Fruit fly (Drosophila melanogaster) whole organism, embryonic: ENCODE measurements around the gene spo.

Source experiments
- CG10321 ChIP-seq: fragments of 200-800 bp; sonication (Bioruptor generic); IDR thresholded peaks from 2 replicates; pipeline ENCODE4 v1.3.6; 2022; ENCODE audit warnings: missing biosample characterization, missing genetic modification characterization
- CG11398 ChIP-seq: fragments of 200-800 bp; sonication (Bioruptor generic); optimal IDR thresholded peaks from 2 replicates; lab custom pipeline; 2016; ENCODE audit warnings: missing biosample characterization, missing genetic modification characterization
- CG12659 ChIP-seq: fragments of 200-800 bp; sonication (Bioruptor generic); optimal IDR thresholded peaks from 3 replicates; lab custom pipeline; 2017; ENCODE audit warnings: mild to moderate bottlenecking, missing biosample characterization, missing genetic modification reagents, missing genetic modification characterization
- CG13287 ChIP-seq: fragments of 200-800 bp; sonication (Bioruptor generic); IDR thresholded peaks from 2 replicates; pipeline ENCODE4 v1.3.6; 2022; ENCODE audit warnings: missing biosample characterization, missing genetic modification characterization; ENCODE audit not compliant: partially characterized antibody
- CG1529 ChIP-seq: fragments of 200-800 bp; sonication (Bioruptor generic); optimal IDR thresholded peaks from 3 replicates; lab custom pipeline; 2018; ENCODE audit warnings: missing biosample characterization, missing genetic modification characterization
- CG1603 ChIP-seq: fragments of 200-800 bp; sonication (Bioruptor generic); optimal IDR thresholded peaks from 2 replicates; lab custom pipeline; 2019; ENCODE audit warnings: missing biosample characterization, mild to moderate bottlenecking, missing genetic modification characterization, moderate library complexity
- CG2889 ChIP-seq: fragments of 200-800 bp; sonication (Bioruptor generic); IDR thresholded peaks from 3 replicates; pipeline ENCODE4 v1.3.6; 2022; ENCODE audit warnings: missing biosample characterization, missing genetic modification characterization
- CG30403 ChIP-seq: fragments of 200-800 bp; sonication (Bioruptor generic); optimal IDR thresholded peaks from 3 replicates; lab custom pipeline; 2016; ENCODE audit warnings: missing biosample characterization, missing genetic modification characterization
- CG30431 ChIP-seq: fragments of 200-800 bp; sonication (Bioruptor generic); optimal IDR thresholded peaks from 2 replicates; lab custom pipeline; 2017; ENCODE audit warnings: missing biosample characterization, missing genetic modification characterization
- CG31224 ChIP-seq: fragments of 200-800 bp; sonication (Bioruptor generic); IDR thresholded peaks from 2 replicates; pipeline ENCODE4 v1.3.6; 2022; ENCODE audit warnings: missing biosample characterization, missing genetic modification characterization
- CG3407 ChIP-seq: fragments of 200-800 bp; sonication (Bioruptor generic); optimal IDR thresholded peaks from 2 replicates; lab custom pipeline; 2018; ENCODE audit warnings: missing biosample characterization, mild to moderate bottlenecking, missing genetic modification characterization
- CG6683 ChIP-seq: fragments of 200-800 bp; sonication (Bioruptor generic); optimal IDR thresholded peaks from 2 replicates; lab custom pipeline; 2017; ENCODE audit warnings: missing biosample characterization, mild to moderate bottlenecking, missing genetic modification characterization, missing genetic modification reagents
- CG7839 ChIP-seq: fragments of 200-800 bp; sonication (Bioruptor generic); optimal IDR thresholded peaks from 3 replicates; lab custom pipeline; 2018; ENCODE audit warnings: missing biosample characterization, mild to moderate bottlenecking, missing genetic modification characterization, moderate library complexity
- CG8281 ChIP-seq: fragments of 200-800 bp; sonication (Bioruptor generic); optimal IDR thresholded peaks from 2 replicates; lab custom pipeline; 2018; ENCODE audit warnings: missing biosample characterization, mild to moderate bottlenecking, missing genetic modification characterization, moderate library complexity
- CG8388 ChIP-seq: fragments of 200-800 bp; sonication (Bioruptor generic); optimal IDR thresholded peaks from 2 replicates; lab custom pipeline; 2019; ENCODE audit warnings: missing biosample characterization, mild to moderate bottlenecking, missing genetic modification characterization, moderate library complexity
- Dp ChIP-seq: fragments of 200-800 bp; sonication (Bioruptor generic); optimal IDR thresholded peaks from 2 replicates; lab custom pipeline; 2018; ENCODE audit warnings: missing biosample characterization, mild to moderate bottlenecking, missing genetic modification characterization, moderate library complexity
- Ets65A ChIP-seq: fragments of 200-800 bp; sonication (Bioruptor generic); peaks from one replicate; lab custom pipeline; 2016; ENCODE audit warnings: missing biosample characterization, missing genetic modification characterization
- Gug ChIP-seq: fragments of 200-800 bp; sonication (Bioruptor generic); IDR thresholded peaks from 4 replicates; pipeline ENCODE4 v1.3.6; 2022; ENCODE audit warnings: missing biosample characterization, missing genetic modification characterization
- HLHmδ ChIP-seq: fragments of 200-800 bp; sonication (Bioruptor generic); optimal IDR thresholded peaks from 2 replicates; lab custom pipeline; 2018; ENCODE audit warnings: missing biosample characterization, mild to moderate bottlenecking, missing genetic modification characterization, moderate library complexity
- Hand ChIP-seq: fragments of 200-800 bp; sonication (Bioruptor generic); optimal IDR thresholded peaks from 2 replicates; lab custom pipeline; 2017; ENCODE audit warnings: mild to moderate bottlenecking, missing biosample characterization, missing genetic modification reagents, missing genetic modification characterization
- Med ChIP-seq: fragments of 200-800 bp; sonication (Bioruptor generic); peaks from one replicate; lab custom pipeline; 2016; ENCODE audit warnings: missing biosample characterization, missing genetic modification characterization, mild to moderate bottlenecking, inconsistent platforms, moderate library complexity
- NC2α ChIP-seq: fragments of 200-800 bp; sonication (Bioruptor generic); optimal IDR thresholded peaks from 2 replicates; lab custom pipeline; 2016; ENCODE audit warnings: missing biosample characterization, missing genetic modification characterization
- Oaz ChIP-seq: fragments of 200-800 bp; sonication (Bioruptor generic); IDR thresholded peaks from 2 replicates; pipeline ENCODE4 v1.3.6; 2022; ENCODE audit warnings: missing biosample characterization, missing genetic modification characterization
- Stat92E ChIP-seq, 3 experiments: fragments of >200 bp in 2 of 3; fragments of 200-800 bp in 1 of 3; sonication (Bioruptor generic) in 1 of 3; optimal IDR thresholded peaks; 2 replicates each; lab custom pipeline; 2017 to 2019; ENCODE audit warnings: missing biosample characterization in 3 of 3, missing genetic modification characterization in 3 of 3, mild to moderate bottlenecking in 1 of 3, moderate library complexity in 1 of 3
- bigmax ChIP-seq: fragments of 200-800 bp; sonication (Bioruptor generic); optimal IDR thresholded peaks from 2 replicates; lab custom pipeline; 2018; ENCODE audit warnings: missing biosample characterization, mild to moderate bottlenecking, missing genetic modification characterization
- cad ChIP-seq: fragments of >200 bp; optimal IDR thresholded peaks from 2 replicates; lab custom pipeline; 2017; ENCODE audit warnings: missing biosample characterization, missing genetic modification characterization
- cg ChIP-seq: fragments of 200-800 bp; sonication (Bioruptor generic); optimal IDR thresholded peaks from 3 replicates; lab custom pipeline; 2019; ENCODE audit warnings: missing biosample characterization, mild to moderate bottlenecking, missing genetic modification characterization, moderate library complexity
- croc ChIP-seq: fragments of 200-800 bp; sonication (Bioruptor generic); conservative IDR thresholded peaks from 3 replicates; pipeline ENCODE4 v1.3.6; 2022; ENCODE audit warnings: missing biosample characterization, missing genetic modification characterization
- disco-r ChIP-seq: fragments of 200-800 bp; sonication (Bioruptor generic); optimal IDR thresholded peaks from 2 replicates; lab custom pipeline; 2016; ENCODE audit warnings: missing biosample characterization, missing genetic modification characterization
- eve ChIP-seq, 2 experiments: fragments of >200 bp; optimal IDR thresholded peaks; 2 replicates each; lab custom pipeline; 2017; ENCODE audit warnings: missing biosample characterization in 2 of 2, missing genetic modification characterization in 2 of 2
- gcm ChIP-seq: fragments of 200-800 bp; sonication (Bioruptor generic); optimal IDR thresholded peaks from 2 replicates; lab custom pipeline; 2019; ENCODE audit warnings: missing biosample characterization, mild to moderate bottlenecking, missing genetic modification characterization, moderate library complexity
- grn ChIP-seq: fragments of 200-800 bp; sonication (Bioruptor generic); optimal IDR thresholded peaks from 3 replicates; lab custom pipeline; 2017; ENCODE audit warnings: missing biosample characterization, missing genetic modification characterization
- gt ChIP-seq: fragments of 200-800 bp; sonication (Bioruptor generic); IDR thresholded peaks from 2 replicates; pipeline ENCODE4 v1.3.6; 2022; ENCODE audit warnings: missing biosample characterization, missing genetic modification characterization
- ken ChIP-seq: fragments of 200-800 bp; sonication (Bioruptor generic); IDR thresholded peaks from 3 replicates; pipeline ENCODE4 v1.3.6; 2022; ENCODE audit warnings: missing biosample characterization, missing genetic modification characterization
- knrl ChIP-seq: fragments of 200-800 bp; sonication (Bioruptor generic); IDR thresholded peaks from 3 replicates; pipeline ENCODE4 v1.3.6; 2022; ENCODE audit warnings: missing biosample characterization, missing genetic modification characterization; ENCODE audit not compliant: partially characterized antibody
- luna ChIP-seq: fragments of 200-800 bp; sonication (Bioruptor generic); optimal IDR thresholded peaks from 2 replicates; lab custom pipeline; 2016; ENCODE audit warnings: missing biosample characterization, missing genetic modification characterization
- mirr ChIP-seq: fragments of 200-800 bp; sonication (Bioruptor generic); optimal IDR thresholded peaks from 3 replicates; lab custom pipeline; 2018; ENCODE audit warnings: missing biosample characterization, mild to moderate bottlenecking, missing genetic modification characterization
- onecut ChIP-seq: fragments of 200-800 bp; sonication (Bioruptor generic); IDR thresholded peaks from 2 replicates; pipeline ENCODE4 v1.3.6; 2022; ENCODE audit warnings: missing biosample characterization, missing genetic modification characterization
- p53 ChIP-seq: fragments of 200-800 bp; sonication (Bioruptor generic); optimal IDR thresholded peaks from 2 replicates; lab custom pipeline; 2016; ENCODE audit warnings: missing biosample characterization, missing genetic modification characterization
- pb ChIP-seq: fragments of 200-800 bp; sonication (Bioruptor generic); optimal IDR thresholded peaks from 3 replicates; lab custom pipeline; 2016; ENCODE audit warnings: missing biosample characterization, missing genetic modification characterization
- peb ChIP-seq: fragments of 200-800 bp; sonication (Bioruptor generic); IDR thresholded peaks from 2 replicates; pipeline ENCODE4 v1.3.6; 2022; ENCODE audit warnings: missing biosample characterization, missing genetic modification characterization
- pita ChIP-seq: fragments of 200-800 bp; sonication (Bioruptor generic); optimal IDR thresholded peaks from 2 replicates; lab custom pipeline; 2017; ENCODE audit warnings: missing biosample characterization, mild to moderate bottlenecking, missing genetic modification characterization
- sens ChIP-seq: fragments of 200-800 bp; sonication (Bioruptor generic); peaks from one replicate; lab custom pipeline; 2016; ENCODE audit warnings: missing biosample characterization, missing genetic modification characterization
- slbo ChIP-seq: fragments of 200-800 bp; sonication (Bioruptor generic); IDR thresholded peaks from 2 replicates; pipeline ENCODE4 v1.3.6; 2022; ENCODE audit warnings: missing biosample characterization, missing genetic modification characterization
- so ChIP-seq: fragments of 200-800 bp; sonication (Bioruptor generic); IDR thresholded peaks from 3 replicates; pipeline ENCODE4 v1.3.6; 2022; ENCODE audit warnings: missing biosample characterization, missing genetic modification characterization
- stc ChIP-seq: fragments of 200-800 bp; sonication (Bioruptor generic); IDR thresholded peaks from 2 replicates; pipeline ENCODE4 v1.3.6; 2022; ENCODE audit warnings: missing biosample characterization, missing genetic modification characterization
- sug ChIP-seq: fragments of 200-800 bp; optimal IDR thresholded peaks from 2 replicates; lab custom pipeline; 2019; ENCODE audit warnings: missing biosample characterization, mild to moderate bottlenecking, missing genetic modification characterization, moderate library complexity
- tgo ChIP-seq: fragments of 200-800 bp; sonication (Bioruptor generic); IDR thresholded peaks from 3 replicates; pipeline ENCODE4 v1.3.6; 2022; ENCODE audit warnings: missing biosample characterization, missing genetic modification characterization
- zen2 ChIP-seq: fragments of 200-800 bp; sonication (Bioruptor generic); IDR thresholded peaks from 3 replicates; pipeline ENCODE4 v1.3.6; 2022; ENCODE audit warnings: missing biosample characterization, missing genetic modification characterization; ENCODE audit not compliant: partially characterized antibody

The spo gene

dm6 chr3L:5577250-5578138, 14.9 kb downstream of the spo start, which contains the start of gene Msr-110 (continued):
- TF ChIP-seq CG3407 (GFP tag; lab: Kevin White, UChicago) (peak; percentile 74), Ets65A (peak; percentile 98), CG1529 (peak; percentile 73), bigmax (no peak), pb (GFP tag; lab: Kevin White, UChicago) (peak; percentile 66), gt (peak; percentile 53; the same call in 1 of the 2 replicates), NC2α (GFP tag; lab: Kevin White, UChicago) (peak; percentile 12), zen2 (no peak), CG2889 (GFP tag; lab: Robert Waterston, UW) (peak; percentile 64), sens (GFP tag; lab: Kevin White, UChicago) (peak; percentile 93), CG7839 (tag; lab: Kevin White, UChicago) (peak; percentile 93), Med (GFP tag; lab: Kevin White, UChicago) (peak; percentile 95), Gug (peak; percentile 78; the same call in 3 of the 4 replicates), CG30403 (peak; percentile 85), CG8281 (tag; lab: Kevin White, UChicago) (peak; percentile 77), stc (GFP tag; lab: Robert Waterston, UW) (peak; percentile 87), pita (GFP tag; lab: Kevin White, UChicago) (no peak), eve (GFP tag; optimal IDR thresholded peaks at IDR 0.05; lab: Kevin White, UChicago) (peak in 1 of 2 experiments; percentile 96), luna (no peak), CG13287 (GFP tag; lab: Robert Waterston, UW) (no peak), croc (GFP tag; lab: Robert Waterston, UW) (peak; percentile 81), p53 (GFP tag; lab: Kevin White, UChicago) (peak; percentile 35), sug (tag; lab: Kevin White, UChicago) (peak; percentile 86), CG10321 (0 out of 2 replicates have a peak, but pooled peaks have one; percentile 63), cad (GFP tag; lab: Kevin White, UChicago) (no peak), Oaz (peak; percentile 76), knrl (GFP tag; lab: Robert Waterston, UW) (no peak), Dp (GFP tag; lab: Kevin White, UChicago) (no peak), CG1603 (tag; lab: Kevin White, UChicago) (peak; percentile 80), disco-r (GFP tag; lab: Kevin White, UChicago) (peak; percentile 45), Stat92E (GFP tag; optimal IDR thresholded peaks at IDR 0.05; lab: Kevin White, UChicago) (no peak), cg (GFP tag; lab: Kevin White, UChicago) (peak; percentile 69), CG6683 (peak; percentile 70), HLHmδ (no peak), tgo (GFP tag; lab: Robert Waterston, UW) (peak; percentile 92), ken (GFP tag; lab: Robert Waterston, UW) (peak; percentile 65), CG30431 (GFP tag; lab: Kevin White, UChicago) (peak; percentile 67), slbo (GFP tag; lab: Robert Waterston, UW) (peak; percentile 94), onecut (GFP tag; lab: Robert Waterston, UW) (peak; percentile 69), CG11398 (GFP tag; lab: Kevin White, UChicago) (peak; percentile 37), peb (peak; percentile 76), gcm (GFP tag; lab: Kevin White, UChicago) (peak; percentile 76), grn (GFP tag; lab: Kevin White, UChicago) (peak; percentile 13), Hand (GFP tag; lab: Kevin White, UChicago) (peak; percentile 74), CG31224 (GFP tag; lab: Robert Waterston, UW) (peak; percentile 72; the same call in 1 of the 2 replicates), CG12659 (GFP tag; lab: Kevin White, UChicago) (peak; percentile 92), mirr (peak; percentile 61), CG8388 (GFP tag; lab: Kevin White, UChicago) (peak; percentile 72), so (GFP tag; lab: Robert Waterston, UW) (peak; percentile 90)
